Fruit fly (Drosophila melanogaster): ENCODE results near the gene Iml1.

Iml1 gene

DNA sequence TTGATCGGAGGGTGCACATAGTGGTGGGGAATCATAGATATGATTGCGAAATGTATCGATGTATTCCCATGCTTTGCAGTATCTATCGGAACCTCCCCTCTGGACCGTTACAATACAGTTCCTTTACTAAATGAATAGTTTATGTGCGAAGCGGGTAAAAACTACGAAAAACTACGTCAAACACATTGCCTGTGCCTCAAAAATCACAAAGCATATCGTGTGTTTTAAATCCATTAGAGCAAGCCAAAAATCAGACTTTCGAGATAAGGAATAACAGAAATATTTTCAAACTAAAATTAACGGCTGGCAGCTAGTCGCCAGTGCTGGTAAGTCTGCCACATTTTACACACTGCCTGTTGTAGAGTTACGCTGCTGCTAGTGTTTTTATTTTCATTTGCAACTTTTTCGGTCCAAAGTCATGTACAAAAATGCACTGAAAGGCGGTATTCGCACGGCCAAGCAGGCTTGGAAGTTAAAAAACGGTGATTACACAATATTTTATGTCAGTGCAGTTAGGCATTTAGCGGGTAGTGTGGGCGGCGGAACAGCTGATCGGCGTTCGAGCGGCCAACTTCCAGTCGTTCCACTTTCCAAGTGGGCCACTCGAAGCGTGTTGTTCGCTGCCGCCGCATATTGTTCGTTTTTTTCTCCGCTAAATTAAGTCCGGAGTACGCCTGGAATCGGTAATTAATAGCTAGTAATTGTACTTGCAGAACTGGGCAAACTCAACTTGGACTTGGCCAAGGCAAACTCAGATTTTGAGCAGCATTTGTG is 16.4 kb downstream of the Iml1 start:
- TF ChIP-seq CG5953 (GFP tag; IDR thresholded peaks at IDR 0.05), result no peak
- no peak for TF ChIP-seq sug (tag; optimal IDR thresholded peaks at IDR 0.05)
- peak; percentile 75 for TF ChIP-seq Dip3 (GFP tag; optimal IDR thresholded peaks at IDR 0.05)
- 0 out of 2 replicates have a peak, but pooled peaks have one; percentile 43 for TF ChIP-seq CG32772 (GFP tag; IDR thresholded peaks at IDR 0.05)
- peak; percentile 19 to 62 for TF ChIP-seq tll (GFP tag; optimal IDR thresholded peaks at IDR 0.05)
- no peak for TF ChIP-seq Dbx (GFP tag; IDR thresholded peaks at IDR 0.05)
- TF ChIP-seq CG14050 (GFP tag; IDR thresholded peaks at IDR 0.05), result no peak
- TF ChIP-seq Ssrp (tag; optimal IDR thresholded peaks at IDR 0.05), result no peak
- TF ChIP-seq Dek (tag; optimal IDR thresholded peaks at IDR 0.05), result no peak
- peak; percentile 48 for TF ChIP-seq slp2 (GFP tag; optimal IDR thresholded peaks at IDR 0.05)
- no peak for TF ChIP-seq tap (tag; optimal IDR thresholded peaks at IDR 0.05)
- peak; percentile 12 for TF ChIP-seq Hmx (GFP tag; optimal IDR thresholded peaks at IDR 0.05)
- TF ChIP-seq Sry-δ (GFP tag; optimal IDR thresholded peaks at IDR 0.05), result peak; percentile 96
- TF ChIP-seq CG2199 (GFP tag; IDR thresholded peaks at IDR 0.05), result 0 out of 3 replicates have a peak, but pooled peaks have one; percentile 11
- no peak for TF ChIP-seq nau (GFP tag; optimal IDR thresholded peaks at IDR 0.05)
- peak; percentile 77 for TF ChIP-seq unc-4 (GFP tag; IDR thresholded peaks at IDR 0.05; ENCODE audit: partially characterized antibody)
- TF ChIP-seq CG15696 (tag; optimal IDR thresholded peaks at IDR 0.05), result no peak
- peak; percentile 85 for TF ChIP-seq bbx (GFP tag; IDR thresholded peaks at IDR 0.05; ENCODE audit: partially characterized antibody)
- 0 out of 2 replicates have a peak, but pooled peaks have one; percentile 43 for TF ChIP-seq Awh (GFP tag; IDR thresholded peaks at IDR 0.05)
- peak; percentile 51 for TF ChIP-seq nmo (GFP tag; optimal IDR thresholded peaks at IDR 0.05)
- no peak for TF ChIP-seq CkIIα-i1 (GFP tag; IDR thresholded peaks at IDR 0.05)
- TF ChIP-seq esg (GFP tag; conservative IDR thresholded peaks at IDR 0.05), result peak; percentile 58
- no peak for TF ChIP-seq PHDP (tag; optimal IDR thresholded peaks at IDR 0.05)
- peak; percentile 21 for TF ChIP-seq CG7556 (GFP tag; optimal IDR thresholded peaks at IDR 0.05)
- TF ChIP-seq gro (GFP tag; optimal IDR thresholded peaks at IDR 0.05), result no peak
- no peak for TF ChIP-seq Ravus (GFP tag; IDR thresholded peaks at IDR 0.05)
- 0 out of 3 replicates have a peak, but pooled peaks have one; percentile 48 for TF ChIP-seq so (GFP tag; IDR thresholded peaks at IDR 0.05)
- peak; percentile 54; the same call in 1 of the 2 replicates for TF ChIP-seq CG14441 (GFP tag; IDR thresholded peaks at IDR 0.05)
- no peak for TF ChIP-seq CG18599 (GFP tag; optimal IDR thresholded peaks at IDR 0.05)
- no peak for TF ChIP-seq eve (GFP tag; optimal IDR thresholded peaks at IDR 0.05)
- TF ChIP-seq ac (GFP tag; optimal IDR thresholded peaks at IDR 0.05), result no peak
- peak; percentile 43 for TF ChIP-seq ERR (GFP tag; optimal IDR thresholded peaks at IDR 0.05)
- TF ChIP-seq CG18476 (GFP tag; optimal IDR thresholded peaks at IDR 0.05), result peak; percentile 52
- TF ChIP-seq danr (GFP tag; IDR thresholded peaks at IDR 0.05), result peak; percentile 19; the same call in 1 of the 2 replicates
- TF ChIP-seq tup (GFP tag; optimal IDR thresholded peaks at IDR 0.05), result peak; percentile 59
- TF ChIP-seq salm (tag; optimal IDR thresholded peaks at IDR 0.05), result peak; percentile 11
- TF ChIP-seq CG8290 (GFP tag; optimal IDR thresholded peaks at IDR 0.05), result no peak
- TF ChIP-seq CG8290 (tag; optimal IDR thresholded peaks at IDR 0.05), result no peak
- no peak for TF ChIP-seq CG8765 (GFP tag; IDR thresholded peaks at IDR 0.05)
- peak; percentile 66 for TF ChIP-seq CG8944 (GFP tag; optimal IDR thresholded peaks at IDR 0.05)
- peak; percentile 55 for TF ChIP-seq Ada2b (GFP tag; IDR thresholded peaks at IDR 0.05)
- peak; percentile 68 for TF ChIP-seq CG16863 (GFP tag; optimal IDR thresholded peaks at IDR 0.05)
- TF ChIP-seq zen2 (GFP tag; IDR thresholded peaks at IDR 0.05; ENCODE audit: partially characterized antibody), result peak; percentile 62
- peak; percentile 91 for TF ChIP-seq CG2116 (GFP tag; optimal IDR thresholded peaks at IDR 0.05)
- TF ChIP-seq lab (GFP tag; optimal IDR thresholded peaks at IDR 0.05), result peak; percentile 61
- 0 out of 2 replicates have a peak, but pooled peaks have one; percentile 35 for TF ChIP-seq wor (GFP tag; IDR thresholded peaks at IDR 0.05)
- peak; percentile 52; the same call in 1 of the 2 replicates for TF ChIP-seq CG10366 (GFP tag; IDR thresholded peaks at IDR 0.05)
- TF ChIP-seq CG3163 (GFP tag; optimal IDR thresholded peaks at IDR 0.05), result peak; percentile 51
- peak; percentile 51; the same call in 1 of the 3 replicates for TF ChIP-seq CG34422 (GFP tag; IDR thresholded peaks at IDR 0.05)

All from whole organism, embryonic.